Worm (Caenorhabditis elegans) whole organism, young adult: Measurements from ENCODE around the gene T25B2.4.

Source experiments
- B0336.3 ChIP-seq: fragments of 200-800 bp; sonication (Bioruptor generic); IDR thresholded peaks from 2 replicates; pipeline ENCODE4 v1.3.6; 2022; ENCODE audit warnings: missing genetic modification characterization, missing compliant biosample characterization
- D2030.7 ChIP-seq: fragments of 200-800 bp; sonication (Bioruptor generic); IDR thresholded peaks from 2 replicates; pipeline ENCODE4 v1.3.6; 2022; ENCODE audit warnings: missing genetic modification reagents, missing genetic modification characterization, missing compliant biosample characterization
- F10E7.11 ChIP-seq: sonication (generic microtip); optimal IDR thresholded peaks from 2 replicates; lab custom pipeline; 2017; ENCODE audit warnings: mild to moderate bottlenecking, missing genetic modification characterization, moderate library complexity, missing compliant biosample characterization
- F49E8.2 ChIP-seq: sonication (generic microtip); optimal IDR thresholded peaks from 3 replicates; lab custom pipeline; 2017; ENCODE audit warnings: missing genetic modification characterization, mild to moderate bottlenecking, missing compliant biosample characterization, antibody characterized with exemption, moderate library complexity; ENCODE audit not compliant: insufficient read depth
- F55B11.4 ChIP-seq: sonication (generic microtip); optimal IDR thresholded peaks from 2 replicates; lab custom pipeline; 2016; ENCODE audit warnings: missing compliant biosample characterization, missing genetic modification characterization, borderline replicate concordance; ENCODE audit not compliant: insufficient read depth
- K12H6.12 ChIP-seq: fragments of 200-800 bp; sonication (Bioruptor generic); optimal IDR thresholded peaks from 2 replicates; lab custom pipeline; 2018; ENCODE audit warnings: mild to moderate bottlenecking, missing genetic modification characterization, missing compliant biosample characterization
- Y79H2A.3 ChIP-seq: fragments of 200-800 bp; sonication (Bioruptor generic); conservative IDR thresholded peaks from 2 replicates; pipeline ENCODE4 v1.3.6; 2022; ENCODE audit warnings: missing genetic modification reagents, missing genetic modification characterization, missing compliant biosample characterization
- akir-1 ChIP-seq: fragments of 200-800 bp; sonication (Bioruptor generic); optimal IDR thresholded peaks from 2 replicates; lab custom pipeline; 2018; ENCODE audit warnings: mild to moderate bottlenecking, missing genetic modification characterization, moderate library complexity, missing compliant biosample characterization
- attf-5 ChIP-seq: fragments of 200-800 bp; sonication (Bioruptor generic); optimal IDR thresholded peaks from 2 replicates; lab custom pipeline; 2018; ENCODE audit warnings: mild to moderate bottlenecking, missing genetic modification characterization, missing compliant biosample characterization
- bed-2 ChIP-seq: fragments of 200-800 bp; sonication (Bioruptor generic); IDR thresholded peaks from 2 replicates; pipeline ENCODE4 v1.3.6; 2022; ENCODE audit warnings: missing genetic modification reagents, missing genetic modification characterization, missing compliant biosample characterization
- ceh-40 ChIP-seq: fragments of 200-800 bp; sonication (Bioruptor generic); IDR thresholded peaks from 2 replicates; pipeline ENCODE4 v1.3.6; 2022; ENCODE audit warnings: missing genetic modification characterization, missing compliant biosample characterization
- ceh-91 ChIP-seq: fragments of 200-800 bp; sonication (Bioruptor generic); IDR thresholded peaks from 2 replicates; pipeline ENCODE4 v1.3.6; 2022; ENCODE audit warnings: missing genetic modification reagents, missing genetic modification characterization, missing compliant biosample characterization
- die-1 ChIP-seq: sonication (generic microtip); optimal IDR thresholded peaks from 2 replicates; lab custom pipeline; 2016; ENCODE audit warnings: missing genotype, mild to moderate bottlenecking, missing genetic modification characterization, missing compliant biosample characterization
- egl-44 ChIP-seq: fragments of 200-800 bp; sonication (Bioruptor generic); IDR thresholded peaks from 2 replicates; pipeline ENCODE4 v1.3.6; 2022; ENCODE audit warnings: missing genetic modification reagents, missing genetic modification characterization, missing compliant biosample characterization
- gei-17 ChIP-seq: fragments of 200-800 bp; sonication (Bioruptor generic); optimal IDR thresholded peaks from 2 replicates; lab custom pipeline; 2018; ENCODE audit warnings: mild to moderate bottlenecking, missing genetic modification characterization, missing compliant biosample characterization
- hlh-12 ChIP-seq: sonication (generic microtip); optimal IDR thresholded peaks from 2 replicates; lab custom pipeline; 2016; ENCODE audit warnings: missing genetic modification characterization, missing compliant biosample characterization
- hlh-26 ChIP-seq: fragments of 200-800 bp; sonication (Bioruptor generic); conservative IDR thresholded peaks from 2 replicates; pipeline ENCODE4 v1.3.6; 2022; ENCODE audit warnings: missing genetic modification reagents, missing genetic modification characterization, missing compliant biosample characterization
- hmg-1.2 ChIP-seq: fragments of 200-800 bp; sonication (Bioruptor generic); IDR thresholded peaks from 2 replicates; pipeline ENCODE4 v1.3.6; 2022; ENCODE audit warnings: missing genetic modification reagents, missing genetic modification characterization, missing compliant biosample characterization
- hsf-1 ChIP-seq: fragments of 200-800 bp; sonication (Bioruptor generic); IDR thresholded peaks from 2 replicates; pipeline ENCODE4 v1.3.6; 2022; ENCODE audit warnings: missing genetic modification reagents, missing genetic modification characterization, missing compliant biosample characterization
- lag-1 ChIP-seq: fragments of 200-800 bp; sonication (Bioruptor generic); IDR thresholded peaks from 2 replicates; pipeline ENCODE4 v1.3.6; 2022; ENCODE audit warnings: missing genetic modification reagents, missing genetic modification characterization, missing compliant biosample characterization
- lin-26 ChIP-seq: fragments of 200-800 bp; sonication (Bioruptor generic); IDR thresholded peaks from 2 replicates; pipeline ENCODE4 v1.3.6; 2022; ENCODE audit warnings: missing genetic modification reagents, missing genetic modification characterization, missing compliant biosample characterization
- lin-35 ChIP-seq, 3 experiments: fragments of 150-350 bp in 2 of 3; sonication (generic microtip) in 1 of 3; optimal IDR thresholded peaks; 2 replicates each; lab custom pipeline; 2014 to 2018; ENCODE audit warnings: missing biosample characterization in 3 of 3, missing genetic modification characterization in 3 of 3, missing genetic modification reagents in 3 of 3
- lin-54 ChIP-seq: fragments of 200-800 bp; sonication (Bioruptor generic); optimal IDR thresholded peaks from 2 replicates; lab custom pipeline; 2018; ENCODE audit warnings: mild to moderate bottlenecking, missing genetic modification characterization, missing compliant biosample characterization
- lsy-27 ChIP-seq: sonication (generic microtip); optimal IDR thresholded peaks from 2 replicates; lab custom pipeline; 2017; ENCODE audit warnings: missing genetic modification characterization, mild to moderate bottlenecking, missing compliant biosample characterization, antibody characterized with exemption, missing genotype, borderline replicate concordance; ENCODE audit not compliant: insufficient read depth
- madf-10 ChIP-seq: sonication (generic microtip); optimal IDR thresholded peaks from 2 replicates; lab custom pipeline; 2016; ENCODE audit warnings: mild to moderate bottlenecking, missing genetic modification characterization, missing compliant biosample characterization
- madf-3 ChIP-seq: fragments of 200-800 bp; sonication (Bioruptor generic); IDR thresholded peaks from 2 replicates; pipeline ENCODE4 v1.3.6; 2022; ENCODE audit warnings: missing genetic modification reagents, missing genetic modification characterization, missing compliant biosample characterization
- madf-8 ChIP-seq: fragments of 200-800 bp; sonication (Bioruptor generic); conservative IDR thresholded peaks from 2 replicates; pipeline ENCODE4 v1.3.6; 2022; ENCODE audit warnings: missing genetic modification reagents, missing genetic modification characterization, missing compliant biosample characterization
- mcd-1 ChIP-seq: fragments of 200-800 bp; sonication (Bioruptor generic); IDR thresholded peaks from 2 replicates; pipeline ENCODE4 v1.3.6; 2022; ENCODE audit warnings: missing genetic modification reagents, missing genetic modification characterization, missing compliant biosample characterization
- mel-28 ChIP-seq: sonication (generic microtip); optimal IDR thresholded peaks from 2 replicates; lab custom pipeline; 2016; ENCODE audit warnings: borderline replicate concordance, mild to moderate bottlenecking, missing genetic modification characterization, missing compliant biosample characterization
- mxl-1 ChIP-seq: sonication (generic microtip); optimal IDR thresholded peaks from 2 replicates; lab custom pipeline; 2016; ENCODE audit warnings: missing genetic modification characterization, missing compliant biosample characterization
- nfya-1 ChIP-seq: sonication (generic microtip); optimal IDR thresholded peaks from 2 replicates; lab custom pipeline; 2017; ENCODE audit warnings: antibody characterized with exemption, missing compliant biosample characterization, missing genetic modification characterization, borderline replicate concordance; ENCODE audit not compliant: insufficient read depth
- nhr-120 ChIP-seq: fragments of 200-800 bp; sonication (Bioruptor generic); IDR thresholded peaks from 2 replicates; pipeline ENCODE4 v1.3.6; 2022; ENCODE audit warnings: missing genetic modification characterization, missing compliant biosample characterization
- rcor-1 ChIP-seq: fragments of 200-800 bp; sonication (Bioruptor generic); IDR thresholded peaks from 2 replicates; pipeline ENCODE4 v1.3.6; 2022; ENCODE audit warnings: missing genetic modification reagents, missing genetic modification characterization, missing compliant biosample characterization
- rec-8 ChIP-seq, 2 experiments: sonication (generic microtip); optimal IDR thresholded peaks; 2 replicates each; lab custom pipeline; 2016; ENCODE audit warnings: mild to moderate bottlenecking in 2 of 2, missing genetic modification characterization in 2 of 2, missing genetic modification reagents in 2 of 2, missing genotype in 2 of 2, missing biosample characterization in 1 of 2, missing compliant biosample characterization in 1 of 2, moderate library complexity in 1 of 2
- rpc-1 ChIP-seq, 2 experiments: fragments of 150-350 bp in 1 of 2; sonication (generic microtip) in 1 of 2; optimal IDR thresholded peaks; 2 replicates each; lab custom pipeline; 2014 to 2018; ENCODE audit warnings: missing biosample characterization in 1 of 2, missing genetic modification characterization in 1 of 2, missing genetic modification reagents in 1 of 2, missing genotype in 1 of 2
- snpc-1.1 ChIP-seq: sonication (generic microtip); optimal IDR thresholded peaks from 2 replicates; lab custom pipeline; 2017; ENCODE audit warnings: missing genetic modification characterization, mild to moderate bottlenecking, missing compliant biosample characterization, antibody characterized with exemption, moderate library complexity, missing genotype, missing genetic modification reagents; ENCODE audit not compliant: insufficient read depth
- sptf-2 ChIP-seq: fragments of 200-800 bp; sonication (Bioruptor generic); optimal IDR thresholded peaks from 2 replicates; lab custom pipeline; 2018; ENCODE audit warnings: mild to moderate bottlenecking, missing genetic modification characterization, missing compliant biosample characterization
- tbp1 ChIP-seq: fragments of 200-800 bp; sonication (Bioruptor generic); optimal IDR thresholded peaks from 2 replicates; lab custom pipeline; 2018; ENCODE audit warnings: mild to moderate bottlenecking, missing genetic modification characterization, missing compliant biosample characterization
- tbx-9 ChIP-seq: sonication (generic microtip); optimal IDR thresholded peaks from 2 replicates; lab custom pipeline; 2016; ENCODE audit warnings: borderline replicate concordance, missing genetic modification characterization, inconsistent platforms, missing compliant biosample characterization
- unc-130 ChIP-seq: sonication (generic microtip); optimal IDR thresholded peaks from 2 replicates; lab custom pipeline; 2016; ENCODE audit warnings: missing genetic modification reagents, missing genetic modification characterization, missing compliant biosample characterization

The T25B2.4 gene

DNA sequence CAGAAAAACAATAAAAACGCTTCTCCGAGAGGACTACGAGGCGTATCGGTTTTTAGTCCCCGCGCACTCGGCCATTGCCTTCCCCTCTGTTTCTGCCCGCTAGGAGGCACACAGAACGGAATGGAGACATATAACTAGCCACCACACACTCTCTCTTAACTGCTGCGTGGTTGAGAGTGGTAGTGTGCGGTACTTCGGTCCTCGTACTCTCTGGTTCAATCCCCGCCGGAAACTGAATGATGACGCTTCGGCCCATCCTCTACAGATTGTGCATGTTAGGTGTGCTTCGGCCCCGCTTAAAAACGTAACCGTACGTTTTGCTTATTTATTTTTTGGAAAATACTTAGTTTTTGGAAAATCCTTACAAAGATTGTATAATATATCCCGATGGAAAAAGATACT, 29.6 kb downstream of the T25B2.4 start, which contains the start of gene T13C5.6 (continued):
- TF ChIP-seq gei-17 (GFP tag; lab: Kevin White, UChicago) (peak; percentile 87), madf-10 (tag; lab: Kevin White, UChicago) (peak; percentile 85), rec-8 (tag; optimal IDR thresholded peaks at IDR 0.05; lab: Kevin White, UChicago) (peak; percentile 78 to 93), attf-5 (peak; percentile 89), hlh-12 (tag; lab: Kevin White, UChicago) (peak; percentile 20), mcd-1 (GFP tag; lab: Robert Waterston, UW) (peak; percentile 74)

DNA sequence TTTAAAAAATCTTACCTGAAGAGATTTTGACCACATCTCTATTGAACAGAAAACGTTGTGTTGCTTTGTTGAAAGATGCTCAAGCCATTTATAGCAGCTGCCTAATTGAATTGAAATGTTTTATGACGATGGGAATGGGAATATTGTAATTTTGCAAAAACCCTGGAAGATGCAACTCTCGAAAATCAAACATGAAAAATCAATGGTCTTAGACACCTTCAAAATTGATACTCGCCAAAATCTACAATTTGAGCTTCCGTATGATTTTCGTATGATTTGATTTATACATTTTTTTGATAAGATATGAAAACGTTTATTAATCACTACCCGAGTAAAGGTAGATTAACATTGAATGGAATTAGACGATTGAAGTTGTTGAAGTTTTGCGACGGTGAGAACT, 30.4 kb downstream of the T25B2.4 start, which contains the start of gene C14F11.7:
C14F11.7 (minus strand) TSS at position 101 of the 400 bp plus-strand sequence.
- no peak for TF ChIP-seq tbp1 (GFP tag; lab: Kevin White, UChicago)
- TF ChIP-seq tbx-9 (tag; lab: Kevin White, UChicago): no peak
- TF ChIP-seq lin-26: no peak
- no peak for TF ChIP-seq unc-130
- TF ChIP-seq die-1 (tag; lab: Kevin White, UChicago): no peak
- no peak for TF ChIP-seq ceh-91 (GFP tag; lab: Robert Waterston, UW)
- TF ChIP-seq hlh-26 (GFP tag; lab: Robert Waterston, UW): no peak
- no peak for TF ChIP-seq K12H6.12 (tag; lab: Kevin White, UChicago)
- TF ChIP-seq madf-8 (GFP tag; lab: Robert Waterston, UW): no peak

DNA sequence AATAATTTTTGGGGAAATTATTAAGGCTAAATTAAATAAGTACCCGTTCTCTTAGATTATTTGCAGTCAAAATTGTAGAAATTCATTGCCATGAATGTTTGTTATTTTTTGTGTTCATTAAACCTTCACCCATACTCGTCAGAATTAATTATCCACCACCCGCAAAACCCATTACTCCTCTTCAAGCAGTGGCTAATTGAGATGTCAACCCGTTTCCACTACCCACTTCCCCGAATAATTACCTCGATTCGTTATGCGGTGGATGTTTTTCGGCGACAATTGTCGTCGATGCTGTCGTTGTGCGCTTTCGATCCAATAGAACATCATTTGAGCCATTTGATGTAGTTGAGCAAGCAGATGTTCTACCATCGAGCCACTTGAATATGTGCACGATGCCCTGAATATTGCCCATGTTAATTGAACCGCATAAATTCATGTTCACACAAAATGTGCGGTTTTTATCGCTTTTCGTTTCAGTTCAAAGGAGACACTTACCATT, 33.3 kb downstream of the T25B2.4 start:
- TF ChIP-seq madf-3 (GFP tag; lab: Robert Waterston, UW) (no peak), hlh-26 (GFP tag; lab: Robert Waterston, UW) (no peak), mxl-1 (tag; lab: Kevin White, UChicago) (no peak), unc-130 (no peak), akir-1 (GFP tag; lab: Kevin White, UChicago) (no peak), hsf-1 (no peak), Y79H2A.3 (GFP tag; lab: Robert Waterston, UW) (no peak), lag-1 (GFP tag; lab: Robert Waterston, UW) (no peak), B0336.3 (GFP tag; lab: Robert Waterston, UW) (no peak), ceh-40 (GFP tag; lab: Robert Waterston, UW) (no peak), hmg-1.2 (GFP tag; lab: Robert Waterston, UW) (no peak), rcor-1 (no peak), rpc-1 (optimal IDR thresholded peaks at IDR 0.05; lab: Kevin White, UChicago) (no peak), rpc-1 (tag; optimal IDR thresholded peaks at IDR 0.05; lab: Kevin White, UChicago) (no peak), lin-35 (GFP tag; optimal IDR thresholded peaks at IDR 0.05; lab: Kevin White, UChicago) (no peak), egl-44 (no peak), nhr-120 (GFP tag; lab: Robert Waterston, UW) (no peak), F10E7.11 (tag; lab: Kevin White, UChicago) (no peak), sptf-2 (no peak)

DNA sequence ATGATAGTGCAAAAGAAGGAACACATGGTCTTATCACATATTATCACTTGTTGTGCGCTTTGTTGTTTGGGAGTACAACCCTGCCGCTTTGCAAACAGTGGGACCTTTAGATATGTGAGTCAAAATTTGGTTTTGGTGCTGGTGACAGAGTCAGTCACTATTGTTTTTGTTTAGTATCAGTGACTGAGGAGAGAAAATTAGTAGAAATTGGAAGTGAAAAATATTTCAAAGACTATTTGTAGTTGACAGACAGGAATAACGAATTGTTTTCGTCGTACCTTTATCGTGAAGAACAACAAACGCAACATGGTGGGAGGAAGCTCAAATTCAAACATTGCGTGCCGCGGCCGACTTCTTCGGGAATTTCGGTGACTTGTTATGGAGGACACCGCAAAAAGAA, 38.5 kb downstream of the T25B2.4 start, which contains the start of gene lrch-1:
lrch-1 (minus strand) TSS at position 101 of the 400 bp plus-strand sequence.
- TF ChIP-seq nfya-1 (tag; lab: Kevin White, UChicago) (no peak), madf-10 (tag; lab: Kevin White, UChicago) (no peak), mel-28 (tag; lab: Kevin White, UChicago) (no peak), bed-2 (no peak), lsy-27 (tag; lab: Kevin White, UChicago) (no peak), D2030.7 (GFP tag; lab: Robert Waterston, UW) (no peak), ceh-91 (GFP tag; lab: Robert Waterston, UW) (no peak), snpc-1.1 (tag; lab: Kevin White, UChicago) (no peak), F55B11.4 (no peak), F49E8.2 (tag; lab: Kevin White, UChicago) (no peak), K12H6.12 (tag; lab: Kevin White, UChicago) (no peak), lin-54 (GFP tag; lab: Kevin White, UChicago) (no peak)
